Fruit fly (Drosophila melanogaster) whole organism, embryonic: ENCODE results near the gene spel1.

Experiments used
- Ada2b ChIP-seq: fragments of 200-800 bp; sonication (Bioruptor generic); IDR thresholded peaks from 2 replicates; pipeline ENCODE4 v1.3.6; 2022; ENCODE audit warnings: missing biosample characterization, missing genetic modification characterization
- Asciz ChIP-seq: fragments of 200-800 bp; sonication (Bioruptor generic); optimal IDR thresholded peaks from 2 replicates; lab custom pipeline; 2017; ENCODE audit warnings: missing biosample characterization, mild to moderate bottlenecking, missing genetic modification characterization, missing genetic modification reagents
- Blimp-1 ChIP-seq: fragments of 200-800 bp; sonication (Bioruptor generic); optimal IDR thresholded peaks from 3 replicates; lab custom pipeline; 2018; ENCODE audit warnings: missing biosample characterization, missing genetic modification characterization, mild to moderate bottlenecking, moderate library complexity, missing genetic modification reagents
- BtbVII ChIP-seq: fragments of 200-800 bp; sonication (Bioruptor generic); optimal IDR thresholded peaks from 3 replicates; lab custom pipeline; 2017; ENCODE audit warnings: missing biosample characterization, mild to moderate bottlenecking, missing genetic modification characterization
- C15 ChIP-seq: fragments of 200-800 bp; sonication (Bioruptor generic); IDR thresholded peaks from 3 replicates; pipeline ENCODE4 v1.3.6; 2022; ENCODE audit warnings: missing biosample characterization, missing genetic modification characterization
- CG11504 ChIP-seq: fragments of 200-800 bp; sonication (Bioruptor generic); optimal IDR thresholded peaks from 3 replicates; lab custom pipeline; 2019; ENCODE audit warnings: missing biosample characterization, mild to moderate bottlenecking, missing genetic modification characterization, moderate library complexity
- CG14965 ChIP-seq: fragments of 200-800 bp; sonication (Bioruptor generic); optimal IDR thresholded peaks from 2 replicates; lab custom pipeline; 2016; ENCODE audit warnings: missing biosample characterization, missing genetic modification characterization, borderline replicate concordance
- CG15011 ChIP-seq: fragments of 200-800 bp; sonication (Bioruptor generic); optimal IDR thresholded peaks from 3 replicates; lab custom pipeline; 2018; ENCODE audit warnings: missing biosample characterization, mild to moderate bottlenecking, missing genetic modification characterization
- CG15601 ChIP-seq: fragments of 200-800 bp; sonication (Bioruptor generic); optimal IDR thresholded peaks from 3 replicates; lab custom pipeline; 2019; ENCODE audit warnings: missing biosample characterization, mild to moderate bottlenecking, missing genetic modification characterization, moderate library complexity
- CG16779 ChIP-seq: fragments of 200-800 bp; sonication (Bioruptor generic); IDR thresholded peaks from 2 replicates; pipeline ENCODE4 v1.3.6; 2022; ENCODE audit warnings: missing biosample characterization, missing genetic modification characterization
- CG16815 ChIP-seq: fragments of 200-800 bp; sonication (Bioruptor generic); optimal IDR thresholded peaks from 3 replicates; lab custom pipeline; 2017; ENCODE audit warnings: missing biosample characterization, mild to moderate bottlenecking, missing genetic modification characterization
- CG17359 ChIP-seq: fragments of 200-800 bp; sonication (Bioruptor generic); optimal IDR thresholded peaks from 3 replicates; lab custom pipeline; 2018; ENCODE audit warnings: missing biosample characterization, mild to moderate bottlenecking, missing genetic modification characterization, moderate library complexity
- CG2116 ChIP-seq: fragments of 200-800 bp; sonication (Bioruptor generic); optimal IDR thresholded peaks from 3 replicates; lab custom pipeline; 2018; ENCODE audit warnings: missing biosample characterization, mild to moderate bottlenecking, missing genetic modification characterization
- CG2712 ChIP-seq: fragments of 200-800 bp; optimal IDR thresholded peaks from 3 replicates; lab custom pipeline; 2019; ENCODE audit warnings: missing biosample characterization, mild to moderate bottlenecking, missing genetic modification characterization, moderate library complexity
- CG2875 ChIP-seq: fragments of 200-800 bp; sonication (Bioruptor generic); optimal IDR thresholded peaks from 2 replicates; lab custom pipeline; 2017; ENCODE audit warnings: missing biosample characterization, mild to moderate bottlenecking, missing genetic modification characterization, missing genetic modification reagents
- CG30431 ChIP-seq: fragments of 200-800 bp; sonication (Bioruptor generic); optimal IDR thresholded peaks from 2 replicates; lab custom pipeline; 2017; ENCODE audit warnings: missing biosample characterization, missing genetic modification characterization
- CG3838 ChIP-seq: fragments of 200-800 bp; sonication (Bioruptor generic); optimal IDR thresholded peaks from 3 replicates; lab custom pipeline; 2016; ENCODE audit warnings: missing biosample characterization, missing genetic modification characterization
- CG43689 ChIP-seq: fragments of 200-800 bp; sonication (Bioruptor generic); IDR thresholded peaks from 2 replicates; pipeline ENCODE4 v1.3.6; 2022; ENCODE audit warnings: missing biosample characterization, missing genetic modification characterization
- CG7271 ChIP-seq: fragments of 200-800 bp; sonication (Bioruptor generic); optimal IDR thresholded peaks from 2 replicates; lab custom pipeline; 2018; ENCODE audit warnings: missing biosample characterization, mild to moderate bottlenecking, missing genetic modification characterization, moderate library complexity
- CG7556 ChIP-seq: fragments of 200-800 bp; sonication (Bioruptor generic); optimal IDR thresholded peaks from 2 replicates; lab custom pipeline; 2017; ENCODE audit warnings: missing biosample characterization, mild to moderate bottlenecking, missing genetic modification characterization
- CG8359 ChIP-seq: fragments of 200-800 bp; sonication (Bioruptor generic); optimal IDR thresholded peaks from 2 replicates; lab custom pipeline; 2017; ENCODE audit warnings: missing biosample characterization, mild to moderate bottlenecking, missing genetic modification characterization, borderline replicate concordance
- CoRest ChIP-seq: fragments of 200-800 bp; sonication (Bioruptor generic); optimal IDR thresholded peaks from 3 replicates; lab custom pipeline; 2018; ENCODE audit warnings: missing biosample characterization, mild to moderate bottlenecking, missing genetic modification characterization, moderate library complexity
- D19A ChIP-seq: fragments of 200-800 bp; optimal IDR thresholded peaks from 3 replicates; lab custom pipeline; 2019; ENCODE audit warnings: missing biosample characterization, mild to moderate bottlenecking, missing genetic modification characterization, moderate library complexity
- D19B ChIP-seq: fragments of 200-800 bp; sonication (Bioruptor generic); optimal IDR thresholded peaks from 2 replicates; lab custom pipeline; 2017; ENCODE audit warnings: missing biosample characterization, mild to moderate bottlenecking, missing genetic modification characterization
- Dbx ChIP-seq: fragments of 200-800 bp; sonication (Bioruptor generic); IDR thresholded peaks from 3 replicates; pipeline ENCODE4 v1.3.6; 2022; ENCODE audit warnings: missing biosample characterization, missing genetic modification characterization
- Dll ChIP-seq: fragments of 200-800 bp; sonication (Bioruptor generic); IDR thresholded peaks from 4 replicates; pipeline ENCODE4 v1.3.6; 2022; ENCODE audit warnings: missing biosample characterization, missing genetic modification characterization; ENCODE audit not compliant: partially characterized antibody
- Drgx ChIP-seq: fragments of 200-800 bp; sonication (Bioruptor generic); IDR thresholded peaks from 2 replicates; pipeline ENCODE4 v1.3.6; 2022; ENCODE audit warnings: missing biosample characterization, missing genetic modification characterization
- Eip74EF ChIP-seq, 2 experiments: fragments of 200-800 bp in 1 of 2; fragments of >200 bp in 1 of 2; sonication (Bioruptor generic) in 1 of 2; optimal IDR thresholded peaks; 2 replicates each; lab custom pipeline; 2017 to 2019; ENCODE audit warnings: missing biosample characterization in 2 of 2, missing genetic modification characterization in 2 of 2, mild to moderate bottlenecking in 1 of 2, moderate library complexity in 1 of 2
- HLH4C ChIP-seq: fragments of 200-800 bp; sonication (Bioruptor generic); IDR thresholded peaks from 3 replicates; pipeline ENCODE4 v1.3.6; 2022; ENCODE audit warnings: missing biosample characterization, missing genetic modification characterization; ENCODE audit not compliant: partially characterized antibody
- Hr78 ChIP-seq, 2 experiments: fragments of 200-800 bp in 1 of 2; fragments of >200 bp in 1 of 2; sonication (Bioruptor generic) in 1 of 2; optimal IDR thresholded peaks; 2 replicates each; lab custom pipeline; 2017 to 2019; ENCODE audit warnings: missing biosample characterization in 2 of 2, missing genetic modification characterization in 2 of 2, mild to moderate bottlenecking in 1 of 2, moderate library complexity in 1 of 2
- Med ChIP-seq: fragments of 200-800 bp; sonication (Bioruptor generic); peaks from one replicate; lab custom pipeline; 2016; ENCODE audit warnings: missing biosample characterization, missing genetic modification characterization, mild to moderate bottlenecking, inconsistent platforms, moderate library complexity
- Meics ChIP-seq: fragments of 200-800 bp; sonication (Bioruptor generic); optimal IDR thresholded peaks from 2 replicates; lab custom pipeline; 2017; ENCODE audit warnings: missing biosample characterization, mild to moderate bottlenecking, missing genetic modification characterization
- croc ChIP-seq: fragments of 200-800 bp; sonication (Bioruptor generic); conservative IDR thresholded peaks from 3 replicates; pipeline ENCODE4 v1.3.6; 2022; ENCODE audit warnings: missing biosample characterization, missing genetic modification characterization
- dmrt99B ChIP-seq: fragments of 200-800 bp; sonication (Bioruptor generic); optimal IDR thresholded peaks from 2 replicates; lab custom pipeline; 2018; ENCODE audit warnings: missing biosample characterization, mild to moderate bottlenecking, missing genetic modification characterization, moderate library complexity
- ewg ChIP-seq: fragments of 200-800 bp; sonication (Bioruptor generic); optimal IDR thresholded peaks from 3 replicates; lab custom pipeline; 2017; ENCODE audit warnings: mild to moderate bottlenecking, missing biosample characterization, missing genetic modification reagents, missing genetic modification characterization
- gem ChIP-seq: fragments of 200-800 bp; sonication (Bioruptor generic); optimal IDR thresholded peaks from 2 replicates; lab custom pipeline; 2019; ENCODE audit warnings: missing biosample characterization, mild to moderate bottlenecking, missing genetic modification characterization, moderate library complexity
- gfzf ChIP-seq: fragments of 200-800 bp; sonication (Bioruptor generic); optimal IDR thresholded peaks from 2 replicates; lab custom pipeline; 2016; ENCODE audit warnings: missing biosample characterization, mild to moderate bottlenecking, missing genetic modification characterization, moderate library complexity
- gsb ChIP-seq: fragments of 200-800 bp; sonication (Bioruptor generic); IDR thresholded peaks from 2 replicates; pipeline ENCODE4 v1.3.6; 2022; ENCODE audit warnings: missing biosample characterization, missing genetic modification characterization
- gsb-n ChIP-seq: fragments of 200-800 bp; sonication (Bioruptor generic); optimal IDR thresholded peaks from 3 replicates; lab custom pipeline; 2018; ENCODE audit warnings: missing biosample characterization, mild to moderate bottlenecking, missing genetic modification characterization
- ind ChIP-seq: fragments of 200-800 bp; sonication (Bioruptor generic); optimal IDR thresholded peaks from 3 replicates; lab custom pipeline; 2016; ENCODE audit warnings: missing biosample characterization, missing genetic modification characterization
- nerfin-1 ChIP-seq: fragments of 200-800 bp; sonication (Bioruptor generic); optimal IDR thresholded peaks from 3 replicates; lab custom pipeline; 2019; ENCODE audit warnings: missing biosample characterization, mild to moderate bottlenecking, missing genetic modification characterization, moderate library complexity
- onecut ChIP-seq: fragments of 200-800 bp; sonication (Bioruptor generic); IDR thresholded peaks from 2 replicates; pipeline ENCODE4 v1.3.6; 2022; ENCODE audit warnings: missing biosample characterization, missing genetic modification characterization
- phol ChIP-seq: fragments of 200-800 bp; sonication (Bioruptor generic); optimal IDR thresholded peaks from 3 replicates; lab custom pipeline; 2018; ENCODE audit warnings: missing biosample characterization, mild to moderate bottlenecking, missing genetic modification characterization, moderate library complexity
- pita ChIP-seq: fragments of 200-800 bp; sonication (Bioruptor generic); optimal IDR thresholded peaks from 2 replicates; lab custom pipeline; 2017; ENCODE audit warnings: missing biosample characterization, mild to moderate bottlenecking, missing genetic modification characterization
- row ChIP-seq: fragments of 200-800 bp; sonication (Bioruptor generic); IDR thresholded peaks from 3 replicates; pipeline ENCODE4 v1.3.6; 2022; ENCODE audit warnings: missing biosample characterization, missing genetic modification characterization
- sens ChIP-seq: fragments of 200-800 bp; sonication (Bioruptor generic); peaks from one replicate; lab custom pipeline; 2016; ENCODE audit warnings: missing biosample characterization, missing genetic modification characterization
- so ChIP-seq: fragments of 200-800 bp; sonication (Bioruptor generic); IDR thresholded peaks from 3 replicates; pipeline ENCODE4 v1.3.6; 2022; ENCODE audit warnings: missing biosample characterization, missing genetic modification characterization
- sug ChIP-seq: fragments of 200-800 bp; optimal IDR thresholded peaks from 2 replicates; lab custom pipeline; 2019; ENCODE audit warnings: missing biosample characterization, mild to moderate bottlenecking, missing genetic modification characterization, moderate library complexity
- tin ChIP-seq: fragments of 200-800 bp; sonication (Bioruptor generic); optimal IDR thresholded peaks from 3 replicates; lab custom pipeline; 2016; ENCODE audit warnings: missing biosample characterization, missing genetic modification characterization

Gene spel1

dm6 chr2L:14367274-14367669, 5.4 kb downstream of the spel1 start (continued):
- peak; percentile 50 for TF ChIP-seq CG11504 (tag; lab: Kevin White, UChicago)
- peak; percentile 13 for TF ChIP-seq sug (tag; lab: Kevin White, UChicago)
- peak; percentile 58 for TF ChIP-seq Meics (GFP tag; lab: Kevin White, UChicago)
- TF ChIP-seq CoRest (tag; lab: Kevin White, UChicago), result no peak
- TF ChIP-seq CG7556 (GFP tag; lab: Kevin White, UChicago), result peak; percentile 1
- peak; percentile 22 for TF ChIP-seq D19A (tag; lab: Kevin White, UChicago)
- no peak for TF ChIP-seq C15 (GFP tag; lab: Robert Waterston, UW)
- TF ChIP-seq BtbVII (GFP tag; lab: Kevin White, UChicago), result peak; percentile 56
- TF ChIP-seq gsb (GFP tag; lab: Robert Waterston, UW), result no peak
- peak; percentile 2 for TF ChIP-seq CG8359
- no peak for TF ChIP-seq D19B (GFP tag; lab: Kevin White, UChicago)
- peak; percentile 50 for TF ChIP-seq Ada2b (GFP tag; lab: Robert Waterston, UW)
- TF ChIP-seq gsb-n, result peak; percentile 48
- TF ChIP-seq Med (GFP tag; lab: Kevin White, UChicago), result peak; percentile 10
- TF ChIP-seq CG43689 (GFP tag; lab: Robert Waterston, UW), result no peak
- peak; percentile 52 for TF ChIP-seq sens (GFP tag; lab: Kevin White, UChicago)
- TF ChIP-seq CG3838 (GFP tag; lab: Kevin White, UChicago), result no peak
- TF ChIP-seq row (GFP tag; lab: Robert Waterston, UW), result peak; percentile 38
- peak in 1 of 2 experiments; percentile 16 for TF ChIP-seq Hr78 (GFP tag; optimal IDR thresholded peaks at IDR 0.05; lab: Kevin White, UChicago)
- TF ChIP-seq CG2712 (tag; lab: Kevin White, UChicago), result peak; percentile 81
- TF ChIP-seq ewg, result peak; percentile 20
- TF ChIP-seq onecut (GFP tag; lab: Robert Waterston, UW), result 0 out of 2 replicates have a peak, but pooled peaks have one; percentile 19
- TF ChIP-seq dmrt99B (tag; lab: Kevin White, UChicago), result peak; percentile 86
- no peak for TF ChIP-seq Dll (GFP tag; lab: Robert Waterston, UW)
- TF ChIP-seq CG15011 (GFP tag; lab: Kevin White, UChicago), result peak; percentile 20
- TF ChIP-seq CG7271 (tag; lab: Kevin White, UChicago), result peak; percentile 36
- TF ChIP-seq pita (GFP tag; lab: Kevin White, UChicago), result no peak
- no peak; the same call in 2 of the 3 replicates for TF ChIP-seq so (GFP tag; lab: Robert Waterston, UW)
- peak; percentile 60 for TF ChIP-seq CG17359 (tag; lab: Kevin White, UChicago)
- TF ChIP-seq croc (GFP tag; lab: Robert Waterston, UW), result peak; percentile 18; the same call in 1 of the 3 replicates
- TF ChIP-seq phol (tag; lab: Kevin White, UChicago), result peak; percentile 77
- TF ChIP-seq CG15601, result peak; percentile 63
- TF ChIP-seq nerfin-1 (tag; lab: Kevin White, UChicago), result peak; percentile 42
- peak; percentile 12 for TF ChIP-seq CG16815 (GFP tag; lab: Kevin White, UChicago)
- peak; percentile 74 for TF ChIP-seq Asciz
- no peak for TF ChIP-seq HLH4C
- peak; percentile 15 for TF ChIP-seq tin
- peak; percentile 33 for TF ChIP-seq CG30431 (GFP tag; lab: Kevin White, UChicago)
- no peak for TF ChIP-seq Dbx (GFP tag; lab: Robert Waterston, UW)
- TF ChIP-seq Drgx (GFP tag; lab: Robert Waterston, UW), result peak; percentile 61; the same call in 1 of the 2 replicates
- peak in 1 of 2 experiments; percentile 59 for TF ChIP-seq Eip74EF (GFP tag; optimal IDR thresholded peaks at IDR 0.05; lab: Kevin White, UChicago)
- no peak for TF ChIP-seq CG16779
- TF ChIP-seq gfzf, result no peak
- TF ChIP-seq CG2116 (GFP tag; lab: Kevin White, UChicago), result peak; percentile 7
- TF ChIP-seq CG14965 (GFP tag; lab: Kevin White, UChicago), result no peak
- peak; percentile 37 for TF ChIP-seq gem (tag; lab: Kevin White, UChicago)
- peak; percentile 33 for TF ChIP-seq ind
- peak; percentile 65 for TF ChIP-seq Blimp-1 (GFP tag; lab: Kevin White, UChicago)
- peak; percentile 17 for TF ChIP-seq CG2875 (GFP tag; lab: Kevin White, UChicago)
